Worm (Caenorhabditis elegans) whole organism, L1 larva: ENCODE measurements around the gene crn-7.

Experiments
- C04F5.9 ChIP-seq: sonication (generic microtip); optimal IDR thresholded peaks from 2 replicates; lab custom pipeline; 2016; ENCODE audit warnings: missing genetic modification characterization, missing compliant biosample characterization
- C16A3.4 ChIP-seq: fragments of 150-350 bp; optimal IDR thresholded peaks from 2 replicates; lab custom pipeline; 2014; ENCODE audit warnings: missing biosample characterization, missing genetic modification characterization
- F16B12.6 ChIP-seq: fragments of 150-350 bp; optimal IDR thresholded peaks from 2 replicates; lab custom pipeline; 2014; ENCODE audit warnings: missing biosample characterization, missing genetic modification characterization
- Y116A8C.19 ChIP-seq: sonication (generic microtip); optimal IDR thresholded peaks from 2 replicates; lab custom pipeline; 2016; ENCODE audit warnings: missing compliant biosample characterization, missing genetic modification characterization, borderline replicate concordance
- blmp-1 ChIP-seq: fragments of 150-350 bp; optimal IDR thresholded peaks from 2 replicates; lab custom pipeline; 2014; ENCODE audit warnings: missing biosample characterization, missing genetic modification characterization
- ceh-63 ChIP-seq: fragments of 200-800 bp; sonication (Bioruptor generic); optimal IDR thresholded peaks from 2 replicates; lab custom pipeline; 2018; ENCODE audit warnings: mild to moderate bottlenecking, missing genetic modification characterization, missing compliant biosample characterization
- ceh-8 ChIP-seq: fragments of 200-800 bp; sonication (Bioruptor generic); optimal IDR thresholded peaks from 2 replicates; lab custom pipeline; 2018; ENCODE audit warnings: mild to moderate bottlenecking, missing genetic modification characterization, moderate library complexity, missing compliant biosample characterization
- ceh-88 ChIP-seq: fragments of 200-800 bp; sonication (Bioruptor generic); IDR thresholded peaks from 2 replicates; pipeline ENCODE4 v1.3.6; 2022; ENCODE audit warnings: missing genetic modification characterization, missing compliant biosample characterization
- dpl-1 ChIP-seq, 3 experiments: fragments of 150-350 bp in 2 of 3; sonication (generic microtip) in 1 of 3; optimal IDR thresholded peaks; 2 replicates each; lab custom pipeline; 2014 to 2017; ENCODE audit warnings: missing biosample characterization in 3 of 3, missing genetic modification characterization in 3 of 3, missing genetic modification reagents in 3 of 3
- dsc-1 ChIP-seq: sonication (generic microtip); optimal IDR thresholded peaks from 2 replicates; lab custom pipeline; 2016; ENCODE audit warnings: mild to moderate bottlenecking, missing genetic modification characterization, missing compliant biosample characterization
- efl-1 ChIP-seq, 4 experiments: fragments of 150-350 bp; optimal IDR thresholded peaks in 3 of 4; peaks in 1 of 4; 1 replicate in 1 of 4; 2 replicates in 3 of 4; lab custom pipeline; 2014; ENCODE audit warnings: missing biosample characterization in 2 of 4, missing genetic modification characterization in 2 of 4, missing genetic modification reagents in 2 of 4
- elt-2 ChIP-seq: sonication (generic microtip); optimal IDR thresholded peaks from 2 replicates; lab custom pipeline; 2016; ENCODE audit warnings: missing genetic modification characterization, mild to moderate bottlenecking, inconsistent platforms, missing compliant biosample characterization, missing genetic modification reagents
- ets-5 ChIP-seq: fragments of 200-800 bp; sonication (Bioruptor generic); IDR thresholded peaks from 2 replicates; pipeline ENCODE4 v1.3.6; 2022; ENCODE audit warnings: missing genetic modification characterization, missing compliant biosample characterization
- fkh-10 ChIP-seq: sonication (generic microtip); optimal IDR thresholded peaks from 2 replicates; lab custom pipeline; 2017; ENCODE audit warnings: missing biosample characterization, missing genetic modification reagents, missing genetic modification characterization
- fkh-4 ChIP-seq: sonication (generic microtip); optimal IDR thresholded peaks from 2 replicates; lab custom pipeline; 2016; ENCODE audit warnings: missing compliant biosample characterization, missing genetic modification characterization, borderline replicate concordance
- fos-1 ChIP-seq: fragments of 150-350 bp; optimal IDR thresholded peaks from 2 replicates; lab custom pipeline; 2014; ENCODE audit warnings: missing biosample characterization, missing genetic modification characterization
- grh-1 ChIP-seq: fragments of 200-800 bp; sonication (Bioruptor generic); IDR thresholded peaks from 2 replicates; pipeline ENCODE4 v1.3.6; 2022; ENCODE audit warnings: missing genetic modification reagents, missing genetic modification characterization, missing compliant biosample characterization
- hlh-17 ChIP-seq: fragments of 200-800 bp; sonication (Bioruptor generic); optimal IDR thresholded peaks from 2 replicates; lab custom pipeline; 2018; ENCODE audit warnings: missing genetic modification characterization, mild to moderate bottlenecking, missing compliant biosample characterization, moderate library complexity, borderline replicate concordance
- hlh-4 ChIP-seq: sonication (generic microtip); optimal IDR thresholded peaks from 2 replicates; lab custom pipeline; 2016; ENCODE audit warnings: mild to moderate bottlenecking, missing genetic modification characterization, missing compliant biosample characterization
- isw-1 ChIP-seq: fragments of 200-800 bp; sonication (Bioruptor generic); IDR thresholded peaks from 2 replicates; pipeline ENCODE4 v1.3.6; 2022; ENCODE audit warnings: missing genetic modification characterization, missing compliant biosample characterization
- jun-1 ChIP-seq: fragments of 150-350 bp; optimal IDR thresholded peaks from 2 replicates; lab custom pipeline; 2014; ENCODE audit warnings: missing biosample characterization, missing genetic modification reagents, missing genetic modification characterization
- lin-35 ChIP-seq, 2 experiments: fragments of 150-350 bp; optimal IDR thresholded peaks; 2 replicates each; lab custom pipeline; 2014; ENCODE audit warnings: missing biosample characterization in 2 of 2, missing genetic modification characterization in 2 of 2, missing genetic modification reagents in 2 of 2
- lin-39 ChIP-seq: fragments of 150-350 bp; optimal IDR thresholded peaks from 2 replicates; lab custom pipeline; 2014; ENCODE audit warnings: missing biosample characterization, missing genetic modification reagents, missing genetic modification characterization
- lir-3 ChIP-seq: sonication (generic microtip); optimal IDR thresholded peaks from 2 replicates; lab custom pipeline; 2016; ENCODE audit warnings: mild to moderate bottlenecking, missing genetic modification characterization, moderate library complexity, missing compliant biosample characterization; ENCODE audit not compliant: poor library complexity
- lsy-2 ChIP-seq, 2 experiments: fragments of 150-350 bp; optimal IDR thresholded peaks; 2 replicates each; lab custom pipeline; 2014; ENCODE audit warnings: missing biosample characterization in 2 of 2, missing genetic modification characterization in 2 of 2
- mep-1 ChIP-seq: fragments of 150-350 bp; optimal IDR thresholded peaks from 2 replicates; lab custom pipeline; 2014; ENCODE audit warnings: missing biosample characterization, missing genetic modification characterization
- nhr-11 ChIP-seq: fragments of 150-350 bp; optimal IDR thresholded peaks from 2 replicates; lab custom pipeline; 2014; ENCODE audit warnings: missing biosample characterization, missing genetic modification characterization
- nhr-19 ChIP-seq: fragments of 200-800 bp; sonication (Bioruptor generic); conservative IDR thresholded peaks from 2 replicates; pipeline ENCODE4 v1.3.6; 2022; ENCODE audit warnings: missing genetic modification characterization, missing compliant biosample characterization
- nhr-237 ChIP-seq: fragments of 150-350 bp; optimal IDR thresholded peaks from 2 replicates; lab custom pipeline; 2014; ENCODE audit warnings: missing biosample characterization, missing genetic modification characterization
- nhr-84 ChIP-seq: sonication (generic microtip); optimal IDR thresholded peaks from 2 replicates; lab custom pipeline; 2017; ENCODE audit warnings: missing biosample characterization, missing genetic modification characterization
- nhr-85 ChIP-seq: sonication (generic microtip); peaks from one replicate; lab custom pipeline; 2016; ENCODE audit warnings: missing genetic modification characterization, inconsistent platforms, missing compliant biosample characterization
- nhr-90 ChIP-seq: sonication (generic microtip); optimal IDR thresholded peaks from 2 replicates; lab custom pipeline; 2016; ENCODE audit warnings: mild to moderate bottlenecking, missing genetic modification characterization, missing compliant biosample characterization; ENCODE audit not compliant: poor library complexity
- pqm-1 ChIP-seq: sonication (generic microtip); optimal IDR thresholded peaks from 3 replicates; lab custom pipeline; 2017; ENCODE audit warnings: missing biosample characterization, missing genetic modification characterization
- rnt-1 ChIP-seq: sonication (generic microtip); optimal IDR thresholded peaks from 2 replicates; lab custom pipeline; 2016; ENCODE audit warnings: mild to moderate bottlenecking, missing genetic modification characterization, moderate library complexity, missing compliant biosample characterization
- snpc-4 ChIP-seq: fragments of 150-350 bp; optimal IDR thresholded peaks from 2 replicates; lab custom pipeline; 2014; ENCODE audit warnings: missing biosample characterization, missing genetic modification characterization
- snu-23 ChIP-seq: sonication (generic microtip); optimal IDR thresholded peaks from 2 replicates; lab custom pipeline; 2016; ENCODE audit warnings: missing genetic modification characterization, missing compliant biosample characterization
- sptf-1 ChIP-seq: fragments of 150-350 bp; optimal IDR thresholded peaks from 2 replicates; lab custom pipeline; 2014; ENCODE audit warnings: missing biosample characterization, missing genetic modification characterization
- sup-37 ChIP-seq: fragments of 200-800 bp; sonication (Bioruptor generic); optimal IDR thresholded peaks from 2 replicates; lab custom pipeline; 2018; ENCODE audit warnings: mild to moderate bottlenecking, missing genetic modification characterization, missing compliant biosample characterization
- tbx-2 ChIP-seq: sonication (generic microtip); optimal IDR thresholded peaks from 2 replicates; lab custom pipeline; 2016; ENCODE audit warnings: missing genetic modification characterization, missing compliant biosample characterization
- unc-130 ChIP-seq: fragments of 150-350 bp; optimal IDR thresholded peaks from 2 replicates; lab custom pipeline; 2017; ENCODE audit warnings: missing biosample characterization, missing genetic modification characterization, inconsistent platforms
- unc-30 ChIP-seq: sonication (generic microtip); optimal IDR thresholded peaks from 2 replicates; lab custom pipeline; 2017; ENCODE audit warnings: missing biosample characterization, missing genetic modification characterization
- unc-86 ChIP-seq: sonication (generic microtip); optimal IDR thresholded peaks from 2 replicates; lab custom pipeline; 2016; ENCODE audit warnings: missing genetic modification characterization, missing compliant biosample characterization
- unc-98 ChIP-seq: fragments of 200-800 bp; sonication (Bioruptor generic); IDR thresholded peaks from 2 replicates; pipeline ENCODE4 v1.3.6; 2022; ENCODE audit warnings: missing genetic modification characterization, missing compliant biosample characterization
- vab-15 ChIP-seq: sonication (generic microtip); optimal IDR thresholded peaks from 2 replicates; lab custom pipeline; 2017; ENCODE audit warnings: missing genotype, mild to moderate bottlenecking, missing genetic modification characterization, missing compliant biosample characterization
- xbp-1 ChIP-seq: sonication (generic microtip); optimal IDR thresholded peaks from 2 replicates; lab custom pipeline; 2016; ENCODE audit warnings: missing genetic modification characterization, missing compliant biosample characterization
- ztf-4 ChIP-seq: fragments of 150-350 bp; optimal IDR thresholded peaks from 2 replicates; lab custom pipeline; 2014; ENCODE audit warnings: missing biosample characterization, missing genetic modification characterization

Gene crn-7

DNA sequence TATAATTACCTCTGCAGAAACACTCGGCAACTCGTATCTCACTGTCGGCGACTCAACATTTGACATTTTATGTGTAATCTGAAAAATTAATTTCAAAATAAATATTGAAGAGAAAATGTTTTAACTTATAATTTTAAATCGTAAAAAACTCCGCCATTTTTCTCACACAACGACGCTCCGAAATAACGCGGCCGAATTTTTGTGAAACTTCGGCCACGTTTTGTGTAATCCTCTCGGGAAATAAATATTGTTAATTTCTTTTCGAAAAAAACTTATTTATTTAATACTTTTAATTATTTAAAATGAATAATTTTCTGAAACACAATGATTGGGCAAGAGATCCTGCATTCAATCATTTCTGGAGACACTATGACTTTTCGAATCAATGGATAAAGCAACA lies 39.0 kb downstream of the crn-7 start, which contains the start of the genes F10E9.7 and F10E9.5 (continued):
- TF ChIP-seq nhr-19 (GFP tag; lab: Robert Waterston, UW) (peak; percentile 95), dpl-1 (GFP tag; optimal IDR thresholded peaks at IDR 0.05; lab: Kevin White, UChicago) (peak; percentile 84 to 93 (median 89)), lin-39 (tag; lab: Kevin White, UChicago) (peak; percentile 87)

DNA sequence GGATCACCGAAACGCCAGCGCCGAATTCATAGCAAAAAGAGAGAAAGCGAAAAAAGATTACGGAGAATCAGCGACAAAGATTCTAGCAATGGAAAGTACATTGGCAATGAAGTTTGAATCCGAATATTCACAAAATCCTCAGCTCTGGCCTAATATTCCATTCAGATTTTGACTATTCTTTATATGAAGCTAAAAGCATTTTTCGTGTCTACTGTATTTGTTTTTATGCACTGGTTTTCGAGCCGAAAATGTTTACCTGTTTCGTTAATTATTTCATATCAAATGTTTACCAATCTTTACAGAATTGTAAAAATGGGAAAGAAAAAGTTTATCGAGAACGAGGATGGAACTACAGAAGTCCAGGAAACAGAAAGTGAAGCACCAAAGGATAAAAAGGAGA lies 39.9 kb downstream of the crn-7 start, which contains the start of gene F10E9.4:
TSS of gene F10E9.4 (plus strand) at position 301 of the 400 bp plus-strand sequence.
- no peak for TF ChIP-seq lsy-2 (tag; optimal IDR thresholded peaks at IDR 0.05; lab: Kevin White, UChicago)
- no peak for TF ChIP-seq isw-1 (GFP tag; lab: Robert Waterston, UW)
- TF ChIP-seq ceh-88 (GFP tag; lab: Robert Waterston, UW): no peak
- TF ChIP-seq nhr-85 (tag; lab: Kevin White, UChicago): no peak
- TF ChIP-seq Y116A8C.19 (tag; lab: Kevin White, UChicago): no peak
- no peak for TF ChIP-seq ceh-63 (GFP tag; lab: Kevin White, UChicago)
- TF ChIP-seq hlh-4: no peak
- TF ChIP-seq unc-30: no peak
- TF ChIP-seq blmp-1 (tag; lab: Kevin White, UChicago): no peak
- TF ChIP-seq nhr-11 (tag; lab: Kevin White, UChicago): no peak
- no peak for TF ChIP-seq fos-1 (tag; lab: Kevin White, UChicago)
- no peak for TF ChIP-seq unc-130
- TF ChIP-seq, all 84 proteins: peak for 0

DNA sequence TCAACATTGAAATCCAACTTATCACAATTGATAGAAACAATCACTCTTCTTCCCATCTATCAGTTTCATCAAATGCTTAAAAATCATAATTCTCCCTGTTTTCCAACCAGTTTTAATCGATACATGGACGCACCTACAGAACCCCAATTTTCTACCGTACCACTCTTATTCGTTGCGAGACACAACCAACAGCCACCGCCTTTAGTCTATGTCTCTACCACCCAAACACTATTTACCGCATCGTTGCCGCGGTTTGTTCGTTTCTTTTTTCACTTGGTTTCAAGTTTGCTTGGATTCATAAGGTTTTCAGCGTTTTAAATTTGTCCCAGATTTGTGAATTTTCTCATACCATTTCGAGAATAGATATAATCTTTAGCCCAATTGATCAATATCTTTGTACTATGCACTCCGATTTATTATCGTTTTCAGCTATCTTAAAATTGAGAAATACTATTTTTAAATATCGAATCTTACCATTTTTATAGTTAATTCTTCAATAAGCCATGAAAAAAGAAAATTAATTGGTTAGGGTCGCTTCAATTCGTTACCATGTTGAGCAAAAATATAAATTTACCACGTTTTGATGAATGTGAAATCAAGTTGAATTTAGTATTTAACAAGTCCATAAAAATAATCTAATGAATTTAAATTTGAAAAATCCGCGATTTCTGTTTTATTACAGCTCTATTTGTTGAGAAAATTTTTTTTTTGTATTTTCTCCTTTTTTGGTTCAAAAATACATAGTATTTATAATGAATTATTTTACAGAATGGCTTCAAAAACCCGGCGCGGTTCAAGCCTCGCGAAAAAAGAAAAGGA lies 42.1 kb downstream of the crn-7 start, which contains the start of gene F10E9.3:
TSS of gene F10E9.3 (plus strand) at position 769 of the 819 bp plus-strand sequence.
- TF ChIP-seq sup-37 (no peak), nhr-19 (GFP tag; lab: Robert Waterston, UW) (no peak), tbx-2 (no peak), nhr-90 (no peak), elt-2 (tag; lab: Kevin White, UChicago) (no peak), ets-5 (no peak), ztf-4 (tag; lab: Kevin White, UChicago) (no peak), blmp-1 (tag; lab: Kevin White, UChicago) (peak; percentile 50), ceh-8 (GFP tag; lab: Kevin White, UChicago) (no peak), snpc-4 (tag; lab: Kevin White, UChicago) (no peak), fkh-10 (GFP tag; lab: Kevin White, UChicago) (no peak), rnt-1 (tag; lab: Kevin White, UChicago) (peak; percentile 27), mep-1 (tag; lab: Kevin White, UChicago) (no peak), lin-39 (tag; lab: Kevin White, UChicago) (no peak), lin-35 (GFP tag; optimal IDR thresholded peaks at IDR 0.05; lab: Kevin White, UChicago) (peak; percentile 3 to 72), isw-1 (GFP tag; lab: Robert Waterston, UW) (no peak), lir-3 (tag; lab: Kevin White, UChicago) (no peak), nhr-84 (tag; lab: Kevin White, UChicago) (no peak), hlh-4 (no peak), unc-86 (no peak), lsy-2 (tag; optimal IDR thresholded peaks at IDR 0.05; lab: Kevin White, UChicago) (peak; percentile 80 to 97), F16B12.6 (tag; lab: Kevin White, UChicago) (no peak), sptf-1 (tag; lab: Kevin White, UChicago) (no peak), hlh-17 (GFP tag; lab: Kevin White, UChicago) (no peak), vab-15 (tag; lab: Kevin White, UChicago) (no peak), efl-1 (optimal IDR thresholded peaks at IDR 0.05; lab: Kevin White, UChicago) (peak; percentile 42 to 58), efl-1 (GFP tag; optimal IDR thresholded peaks at IDR 0.05 in 1 of 2; lab: Kevin White, UChicago) (peak; percentile 16 to 86), snu-23 (GFP tag; lab: Kevin White, UChicago) (peak; percentile 23), dsc-1 (no peak), nhr-85 (tag; lab: Kevin White, UChicago) (peak; percentile 78), unc-98 (GFP tag; lab: Robert Waterston, UW) (no peak), fkh-4 (no peak), grh-1 (GFP tag; lab: Robert Waterston, UW) (no peak), jun-1 (tag; lab: Kevin White, UChicago) (no peak), dpl-1 (GFP tag; optimal IDR thresholded peaks at IDR 0.05; lab: Kevin White, UChicago) (peak in 2 of 3 experiments; percentile 36 to 55), nhr-237 (tag; lab: Kevin White, UChicago) (no peak), xbp-1 (tag; lab: Kevin White, UChicago) (no peak), pqm-1 (tag; lab: Kevin White, UChicago) (no peak), C16A3.4 (tag; lab: Kevin White, UChicago) (peak; percentile 3), C04F5.9 (tag; lab: Kevin White, UChicago) (no peak)
